Worm (Caenorhabditis elegans) whole organism, late embryonic: ENCODE data around the gene moa-1.

Experiments used
- C08G9.2 ChIP-seq: sonication (generic microtip); optimal IDR thresholded peaks from 2 replicates; lab custom pipeline; 2016; ENCODE audit warnings: mild to moderate bottlenecking, missing genetic modification characterization, moderate library complexity, missing compliant biosample characterization
- C38D4.7 ChIP-seq: fragments of 200-800 bp; sonication (Bioruptor generic); optimal IDR thresholded peaks from 2 replicates; lab custom pipeline; 2018; ENCODE audit warnings: mild to moderate bottlenecking, missing genetic modification characterization, moderate library complexity, missing compliant biosample characterization
- K09A11.1 ChIP-seq: sonication (generic microtip); optimal IDR thresholded peaks from 2 replicates; lab custom pipeline; 2017; ENCODE audit warnings: antibody characterized with exemption, mild to moderate bottlenecking, missing genetic modification characterization, missing compliant biosample characterization; ENCODE audit not compliant: insufficient read depth
- T23F11.4 ChIP-seq: fragments of 200-800 bp; sonication (Bioruptor generic); optimal IDR thresholded peaks from 2 replicates; lab custom pipeline; 2018; ENCODE audit warnings: mild to moderate bottlenecking, missing genetic modification characterization, missing compliant biosample characterization
- ama-1 ChIP-seq: fragments of 150-350 bp; optimal IDR thresholded peaks from 2 replicates; lab custom pipeline; 2014
- ceh-19 ChIP-seq: fragments of 200-800 bp; sonication (Bioruptor generic); optimal IDR thresholded peaks from 2 replicates; lab custom pipeline; 2018; ENCODE audit warnings: mild to moderate bottlenecking, missing genetic modification characterization, missing compliant biosample characterization
- ceh-2 ChIP-seq: sonication (generic microtip); optimal IDR thresholded peaks from 2 replicates; lab custom pipeline; 2016; ENCODE audit warnings: missing genotype, missing genetic modification characterization, missing compliant biosample characterization
- ceh-34 ChIP-seq: sonication (generic microtip); optimal IDR thresholded peaks from 2 replicates; lab custom pipeline; 2016; ENCODE audit warnings: mild to moderate bottlenecking, missing genetic modification characterization, missing compliant biosample characterization
- ceh-48 ChIP-seq: sonication (generic microtip); optimal IDR thresholded peaks from 2 replicates; lab custom pipeline; 2016; ENCODE audit warnings: missing genetic modification characterization, inconsistent platforms, missing compliant biosample characterization
- ceh-6 ChIP-seq: fragments of 200-800 bp; sonication (Bioruptor generic); optimal IDR thresholded peaks from 2 replicates; lab custom pipeline; 2018; ENCODE audit warnings: mild to moderate bottlenecking, missing genetic modification characterization, missing compliant biosample characterization
- che-1 ChIP-seq: sonication (generic microtip); optimal IDR thresholded peaks from 2 replicates; lab custom pipeline; 2016; ENCODE audit warnings: mild to moderate bottlenecking, missing genetic modification characterization, missing compliant biosample characterization
- dve-1 ChIP-seq: sonication (generic microtip); optimal IDR thresholded peaks from 2 replicates; lab custom pipeline; 2017; ENCODE audit warnings: antibody characterized with exemption, mild to moderate bottlenecking, missing genetic modification characterization, missing compliant biosample characterization
- elt-2 ChIP-seq: sonication (generic microtip); optimal IDR thresholded peaks from 2 replicates; lab custom pipeline; 2016; ENCODE audit warnings: missing genetic modification reagents, missing genetic modification characterization, missing compliant biosample characterization
- fax-1 ChIP-seq: sonication (generic microtip); optimal IDR thresholded peaks from 2 replicates; lab custom pipeline; 2016; ENCODE audit warnings: missing genotype, missing genetic modification characterization, missing compliant biosample characterization
- hlh-15 ChIP-seq: sonication (generic microtip); optimal IDR thresholded peaks from 2 replicates; lab custom pipeline; 2016; ENCODE audit warnings: missing genetic modification characterization, missing compliant biosample characterization
- hlh-30 ChIP-seq: sonication (generic microtip); optimal IDR thresholded peaks from 2 replicates; lab custom pipeline; 2017; ENCODE audit warnings: antibody characterized with exemption, missing genetic modification characterization, missing compliant biosample characterization; ENCODE audit not compliant: insufficient read depth
- hlh-6 ChIP-seq: sonication (generic microtip); optimal IDR thresholded peaks from 2 replicates; lab custom pipeline; 2016; ENCODE audit warnings: missing genotype, missing genetic modification characterization, missing compliant biosample characterization
- lin-11 ChIP-seq: fragments of 200-800 bp; sonication (Bioruptor generic); optimal IDR thresholded peaks from 2 replicates; lab custom pipeline; 2018; ENCODE audit warnings: mild to moderate bottlenecking, missing genetic modification characterization, missing compliant biosample characterization
- madf-2 ChIP-seq: sonication (generic microtip); optimal IDR thresholded peaks from 2 replicates; lab custom pipeline; 2017; ENCODE audit warnings: missing genetic modification characterization, missing compliant biosample characterization
- nfya-1 ChIP-seq: sonication (generic microtip); optimal IDR thresholded peaks from 2 replicates; lab custom pipeline; 2017; ENCODE audit warnings: missing genetic modification characterization, mild to moderate bottlenecking, missing compliant biosample characterization, antibody characterized with exemption, moderate library complexity
- nhr-11 ChIP-seq: fragments of 150-350 bp; optimal IDR thresholded peaks from 2 replicates; lab custom pipeline; 2014; ENCODE audit warnings: missing biosample characterization, missing genetic modification characterization
- npax-4 ChIP-seq: sonication (generic microtip); optimal IDR thresholded peaks from 2 replicates; lab custom pipeline; 2016; ENCODE audit warnings: missing genetic modification characterization, missing compliant biosample characterization
- odd-2 ChIP-seq: sonication (generic microtip); optimal IDR thresholded peaks from 2 replicates; lab custom pipeline; 2017; ENCODE audit warnings: antibody characterized with exemption, mild to moderate bottlenecking, missing genetic modification characterization, missing compliant biosample characterization
- pha-2 ChIP-seq: sonication (generic microtip); optimal IDR thresholded peaks from 2 replicates; lab custom pipeline; 2017; ENCODE audit warnings: mild to moderate bottlenecking, missing genetic modification characterization, missing compliant biosample characterization
- pqm-1 ChIP-seq: sonication (generic microtip); optimal IDR thresholded peaks from 2 replicates; lab custom pipeline; 2016; ENCODE audit warnings: missing genetic modification characterization, missing compliant biosample characterization
- pros-1 ChIP-seq: fragments of 150-350 bp; optimal IDR thresholded peaks from 2 replicates; lab custom pipeline; 2014; ENCODE audit warnings: missing biosample characterization, missing genetic modification reagents, missing genetic modification characterization
- sox-2 ChIP-seq: fragments of 200-800 bp; sonication (Bioruptor generic); IDR thresholded peaks from 2 replicates; pipeline ENCODE4 v1.3.6; 2022; ENCODE audit warnings: missing genetic modification reagents, missing genetic modification characterization, missing compliant biosample characterization
- sox-4 ChIP-seq: sonication (generic microtip); optimal IDR thresholded peaks from 2 replicates; lab custom pipeline; 2017; ENCODE audit warnings: mild to moderate bottlenecking, missing genetic modification characterization, inconsistent platforms, missing compliant biosample characterization
- syd-9 ChIP-seq: sonication (generic microtip); optimal IDR thresholded peaks from 2 replicates; lab custom pipeline; 2016; ENCODE audit warnings: mild to moderate bottlenecking, missing genetic modification characterization, moderate library complexity, missing compliant biosample characterization
- tbx-7 ChIP-seq: sonication (generic microtip); optimal IDR thresholded peaks from 2 replicates; lab custom pipeline; 2016; ENCODE audit warnings: missing genotype, missing genetic modification characterization, missing compliant biosample characterization
- unc-3 ChIP-seq, 2 experiments: fragments of 200-800 bp in 1 of 2; sonication (Bioruptor generic) in 1 of 2; sonication (generic microtip) in 1 of 2; conservative IDR thresholded peaks in 1 of 2; optimal IDR thresholded peaks in 1 of 2; 2 replicates each; pipeline versions ENCODE4 v1.3.6 to Lab custom; 2016 to 2022; ENCODE audit warnings: missing compliant biosample characterization in 2 of 2, missing genetic modification characterization in 2 of 2, missing genetic modification reagents in 1 of 2
- unc-42 ChIP-seq: sonication (generic microtip); optimal IDR thresholded peaks from 2 replicates; lab custom pipeline; 2016; ENCODE audit warnings: missing genotype, missing genetic modification characterization, missing compliant biosample characterization
- unc-55 ChIP-seq: sonication (generic microtip); optimal IDR thresholded peaks from 2 replicates; lab custom pipeline; 2017; ENCODE audit warnings: missing biosample characterization, missing genetic modification reagents, missing genetic modification characterization

Gene moa-1

ce11 chrIII:1965580-1965979 is 4.1 kb downstream of the moa-1 start:
- TF ChIP-seq ceh-48 (tag; lab: Kevin White, UChicago) = peak; percentile 44
- TF ChIP-seq, all 69 proteins: peak for 1; not testable (repeated sequence) for 68

- peak; percentile 70 for TF ChIP-seq ceh-48 (tag; lab: Kevin White, UChicago)
Observed at ce11 chrIII:1965161-1965560, 4.5 kb downstream of the moa-1 start.

- TF ChIP-seq syd-9 (tag; lab: Kevin White, UChicago) (no peak), hlh-6 (tag; lab: Kevin White, UChicago) (no peak), pros-1 (tag; lab: Kevin White, UChicago) (no peak), madf-2 (tag; lab: Kevin White, UChicago) (no peak), T23F11.4 (GFP tag; lab: Kevin White, UChicago) (no peak), hlh-15 (tag; lab: Kevin White, UChicago) (no peak), lin-11 (tag; lab: Kevin White, UChicago) (no peak), pqm-1 (no peak), fax-1 (tag; lab: Kevin White, UChicago) (no peak), C38D4.7 (GFP tag; lab: Kevin White, UChicago) (no peak), nfya-1 (no peak), K09A11.1 (no peak), ceh-6 (GFP tag; lab: Kevin White, UChicago) (no peak), elt-2 (no peak), tbx-7 (tag; lab: Kevin White, UChicago) (no peak)
Observed at ce11 chrIII:1963128-1963527, 6.6 kb downstream of the moa-1 start.

ce11 chrIII:1962552-1962951 is 7.2 kb downstream of the moa-1 start:
- TF ChIP-seq pha-2 (tag; lab: Kevin White, UChicago) = no peak
- no peak for TF ChIP-seq lin-11 (tag; lab: Kevin White, UChicago)
- TF ChIP-seq nhr-11 (tag; lab: Kevin White, UChicago) = no peak
- no peak for TF ChIP-seq odd-2 (tag; lab: Kevin White, UChicago)
- TF ChIP-seq madf-2 (tag; lab: Kevin White, UChicago) = no peak
- TF ChIP-seq C08G9.2 = no peak
- no peak for TF ChIP-seq npax-4 (tag; lab: Kevin White, UChicago)
- no peak for TF ChIP-seq ceh-19 (GFP tag; lab: Kevin White, UChicago)
- no peak for TF ChIP-seq ceh-34 (tag; lab: Kevin White, UChicago)
- TF ChIP-seq elt-2 = no peak
- TF ChIP-seq sox-4 (tag; lab: Kevin White, UChicago) = no peak

ce11 chrIII:1961895-1962506 is 7.7 kb downstream of the moa-1 start, which contains the start of gene mboa-6:
Gene mboa-6, minus strand, starts transcription at chrIII:1961945.
- TF ChIP-seq ama-1 (lab: Kevin White, UChicago) = no peak
- peak; percentile 5 for TF ChIP-seq hlh-15 (tag; lab: Kevin White, UChicago)
- TF ChIP-seq unc-3 (GFP tag; conservative IDR thresholded peaks at IDR 0.05; lab: Robert Waterston, UW) = no peak
- TF ChIP-seq unc-3 (tag; optimal IDR thresholded peaks at IDR 0.05; lab: Kevin White, UChicago) = no peak
- no peak for TF ChIP-seq sox-2 (GFP tag; lab: Robert Waterston, UW)
- peak; percentile 27 for TF ChIP-seq che-1
- no peak for TF ChIP-seq hlh-30 (tag; lab: Kevin White, UChicago)
- TF ChIP-seq elt-2 = peak; percentile 20

ce11 chrIII:1955520-1956095 is 14.1 kb downstream of the moa-1 start:
- TF ChIP-seq unc-55 (GFP tag; lab: Kevin White, UChicago) = no peak
- TF ChIP-seq pha-2 (tag; lab: Kevin White, UChicago) = no peak
- peak; percentile 96 for TF ChIP-seq ceh-48 (tag; lab: Kevin White, UChicago)
- TF ChIP-seq ceh-34 (tag; lab: Kevin White, UChicago) = no peak
- TF ChIP-seq dve-1 (tag; lab: Kevin White, UChicago) = no peak
- TF ChIP-seq madf-2 (tag; lab: Kevin White, UChicago) = no peak
- no peak for TF ChIP-seq ceh-2 (tag; lab: Kevin White, UChicago)
- TF ChIP-seq unc-42 = no peak
- TF ChIP-seq, all 69 proteins: peak for 1
